Fruit fly (Drosophila melanogaster) whole organism, embryonic: Measurements from ENCODE around the gene CG3457.
A peak's percentile ranks its signal among the peaks of the same experiment; 100 is the strongest.

Experiments
- CG10267 ChIP-seq: fragments of 200-800 bp; sonication (Bioruptor generic); optimal IDR thresholded peaks from 2 replicates; lab custom pipeline; 2018; ENCODE audit warnings: missing biosample characterization, mild to moderate bottlenecking, missing genetic modification characterization, moderate library complexity
- CG10321 ChIP-seq: fragments of 200-800 bp; sonication (Bioruptor generic); IDR thresholded peaks from 2 replicates; pipeline ENCODE4 v1.3.6; 2022; ENCODE audit warnings: missing biosample characterization, missing genetic modification characterization
- CG10366 ChIP-seq: fragments of 200-800 bp; sonication (Bioruptor generic); IDR thresholded peaks from 2 replicates; pipeline ENCODE4 v1.3.6; 2022; ENCODE audit warnings: missing biosample characterization, missing genetic modification characterization
- CG10543 ChIP-seq: fragments of 200-800 bp; sonication (Bioruptor generic); optimal IDR thresholded peaks from 3 replicates; lab custom pipeline; 2017; ENCODE audit warnings: missing biosample characterization, mild to moderate bottlenecking, missing genetic modification characterization, moderate library complexity
- CG14965 ChIP-seq: fragments of 200-800 bp; sonication (Bioruptor generic); optimal IDR thresholded peaks from 2 replicates; lab custom pipeline; 2016; ENCODE audit warnings: missing biosample characterization, missing genetic modification characterization, borderline replicate concordance
- CG15479 ChIP-seq: fragments of 200-800 bp; sonication (Bioruptor generic); optimal IDR thresholded peaks from 3 replicates; lab custom pipeline; 2019; ENCODE audit warnings: missing biosample characterization, mild to moderate bottlenecking, missing genetic modification characterization, moderate library complexity
- CG16779 ChIP-seq: fragments of 200-800 bp; sonication (Bioruptor generic); IDR thresholded peaks from 2 replicates; pipeline ENCODE4 v1.3.6; 2022; ENCODE audit warnings: missing biosample characterization, missing genetic modification characterization
- CG17829 ChIP-seq: fragments of 200-800 bp; optimal IDR thresholded peaks from 2 replicates; lab custom pipeline; 2019; ENCODE audit warnings: missing biosample characterization, mild to moderate bottlenecking, missing genetic modification characterization, moderate library complexity
- CG17912 ChIP-seq: fragments of 200-800 bp; sonication (Bioruptor generic); optimal IDR thresholded peaks from 2 replicates; lab custom pipeline; 2018; ENCODE audit warnings: missing biosample characterization, mild to moderate bottlenecking, missing genetic modification characterization
- CG2116 ChIP-seq: fragments of 200-800 bp; sonication (Bioruptor generic); optimal IDR thresholded peaks from 3 replicates; lab custom pipeline; 2018; ENCODE audit warnings: missing biosample characterization, mild to moderate bottlenecking, missing genetic modification characterization
- CG2199 ChIP-seq: fragments of 200-800 bp; sonication (Bioruptor generic); IDR thresholded peaks from 3 replicates; pipeline ENCODE4 v1.3.6; 2022; ENCODE audit warnings: missing biosample characterization, missing genetic modification characterization
- CG32532 ChIP-seq: fragments of 200-800 bp; sonication (Bioruptor generic); IDR thresholded peaks from 2 replicates; pipeline ENCODE4 v1.3.6; 2022; ENCODE audit warnings: missing biosample characterization, missing genetic modification characterization
- CG3281 ChIP-seq: fragments of 200-800 bp; sonication (Bioruptor generic); optimal IDR thresholded peaks from 3 replicates; lab custom pipeline; 2017; ENCODE audit warnings: missing biosample characterization, mild to moderate bottlenecking, missing genetic modification characterization
- CG34422 ChIP-seq: fragments of 200-800 bp; sonication (Bioruptor generic); IDR thresholded peaks from 3 replicates; pipeline ENCODE4 v1.3.6; 2022; ENCODE audit warnings: missing biosample characterization, missing genetic modification characterization
- CG3995 ChIP-seq: fragments of 200-800 bp; sonication (Bioruptor generic); optimal IDR thresholded peaks from 3 replicates; lab custom pipeline; 2016; ENCODE audit warnings: missing biosample characterization, missing genetic modification characterization
- CG4328 ChIP-seq: fragments of 200-800 bp; sonication (Bioruptor generic); optimal IDR thresholded peaks from 3 replicates; lab custom pipeline; 2017; ENCODE audit warnings: missing biosample characterization, missing genetic modification reagents, missing genetic modification characterization
- CG7357 ChIP-seq: fragments of 200-800 bp; sonication (Bioruptor generic); IDR thresholded peaks from 3 replicates; pipeline ENCODE4 v1.3.6; 2022; ENCODE audit warnings: missing biosample characterization, missing genetic modification characterization
- CG7556 ChIP-seq: fragments of 200-800 bp; sonication (Bioruptor generic); optimal IDR thresholded peaks from 2 replicates; lab custom pipeline; 2017; ENCODE audit warnings: missing biosample characterization, mild to moderate bottlenecking, missing genetic modification characterization
- Deaf1 ChIP-seq: fragments of 200-800 bp; optimal IDR thresholded peaks from 3 replicates; lab custom pipeline; 2019; ENCODE audit warnings: missing biosample characterization, mild to moderate bottlenecking, missing genetic modification characterization, moderate library complexity
- Dp ChIP-seq: fragments of 200-800 bp; sonication (Bioruptor generic); optimal IDR thresholded peaks from 2 replicates; lab custom pipeline; 2018; ENCODE audit warnings: missing biosample characterization, mild to moderate bottlenecking, missing genetic modification characterization, moderate library complexity
- Fer1 ChIP-seq: fragments of 200-800 bp; sonication (Bioruptor generic); optimal IDR thresholded peaks from 2 replicates; lab custom pipeline; 2017; ENCODE audit warnings: missing biosample characterization, mild to moderate bottlenecking, missing genetic modification characterization
- Fer3 ChIP-seq: fragments of 200-800 bp; sonication (Bioruptor generic); optimal IDR thresholded peaks from 2 replicates; lab custom pipeline; 2018; ENCODE audit warnings: missing biosample characterization, mild to moderate bottlenecking, missing genetic modification characterization, moderate library complexity
- Gug ChIP-seq: fragments of 200-800 bp; sonication (Bioruptor generic); IDR thresholded peaks from 4 replicates; pipeline ENCODE4 v1.3.6; 2022; ENCODE audit warnings: missing biosample characterization, missing genetic modification characterization
- Hmr ChIP-seq: fragments of 200-800 bp; sonication (Bioruptor generic); optimal IDR thresholded peaks from 3 replicates; lab custom pipeline; 2017; ENCODE audit warnings: mild to moderate bottlenecking, missing biosample characterization, missing genetic modification reagents, missing genetic modification characterization
- Hr3 ChIP-seq: fragments of 200-800 bp; sonication (Bioruptor generic); optimal IDR thresholded peaks from 3 replicates; lab custom pipeline; 2016; ENCODE audit warnings: missing biosample characterization, missing genetic modification characterization
- Kr ChIP-seq: fragments of 200-800 bp; sonication (Bioruptor generic); optimal IDR thresholded peaks from 2 replicates; lab custom pipeline; 2017; ENCODE audit warnings: missing biosample characterization, mild to moderate bottlenecking, missing genetic modification characterization
- Lhr ChIP-seq: fragments of 200-800 bp; sonication (Bioruptor generic); optimal IDR thresholded peaks from 3 replicates; lab custom pipeline; 2017; ENCODE audit warnings: mild to moderate bottlenecking, missing biosample characterization, missing genetic modification reagents, missing genetic modification characterization
- Med ChIP-seq: fragments of 200-800 bp; sonication (Bioruptor generic); peaks from one replicate; lab custom pipeline; 2016; ENCODE audit warnings: missing biosample characterization, missing genetic modification characterization, mild to moderate bottlenecking, inconsistent platforms, moderate library complexity
- Mes4 ChIP-seq: fragments of 200-800 bp; sonication (Bioruptor generic); optimal IDR thresholded peaks from 2 replicates; lab custom pipeline; 2016; ENCODE audit warnings: missing biosample characterization, missing genetic modification characterization
- Nf-YB ChIP-seq: fragments of 200-800 bp; sonication (Bioruptor generic); optimal IDR thresholded peaks from 3 replicates; lab custom pipeline; 2019; ENCODE audit warnings: missing biosample characterization, mild to moderate bottlenecking, missing genetic modification characterization, moderate library complexity
- Nf-YC ChIP-seq: fragments of 200-800 bp; optimal IDR thresholded peaks from 3 replicates; lab custom pipeline; 2019; ENCODE audit warnings: missing biosample characterization, mild to moderate bottlenecking, missing genetic modification characterization, moderate library complexity
- Six4 ChIP-seq: fragments of 200-800 bp; sonication (Bioruptor generic); optimal IDR thresholded peaks from 2 replicates; lab custom pipeline; 2016; ENCODE audit warnings: missing biosample characterization, missing genetic modification characterization
- Sox100B ChIP-seq: fragments of 200-800 bp; sonication (Bioruptor generic); optimal IDR thresholded peaks from 3 replicates; lab custom pipeline; 2018; ENCODE audit warnings: missing biosample characterization, mild to moderate bottlenecking, missing genetic modification characterization
- Stat92E ChIP-seq, 3 experiments: fragments of >200 bp in 2 of 3; fragments of 200-800 bp in 1 of 3; sonication (Bioruptor generic) in 1 of 3; optimal IDR thresholded peaks; 2 replicates each; lab custom pipeline; 2017 to 2019; ENCODE audit warnings: missing biosample characterization in 3 of 3, missing genetic modification characterization in 3 of 3, mild to moderate bottlenecking in 1 of 3, moderate library complexity in 1 of 3
- Usf ChIP-seq: fragments of 200-800 bp; sonication (Bioruptor generic); optimal IDR thresholded peaks from 2 replicates; lab custom pipeline; 2017; ENCODE audit warnings: missing genotype, missing biosample characterization, missing genetic modification characterization
- Xrp1 ChIP-seq: fragments of 200-800 bp; sonication (Bioruptor generic); IDR thresholded peaks from 2 replicates; pipeline ENCODE4 v1.3.6; 2022; ENCODE audit warnings: missing biosample characterization, missing genetic modification characterization
- ac ChIP-seq: fragments of 200-800 bp; sonication (Bioruptor generic); optimal IDR thresholded peaks from 3 replicates; lab custom pipeline; 2017; ENCODE audit warnings: missing biosample characterization, mild to moderate bottlenecking, missing genetic modification characterization
- az2 ChIP-seq: fragments of 200-800 bp; sonication (Bioruptor generic); optimal IDR thresholded peaks from 3 replicates; lab custom pipeline; 2016; ENCODE audit warnings: missing biosample characterization, missing genetic modification characterization
- bbx ChIP-seq: fragments of 200-800 bp; sonication (Bioruptor generic); IDR thresholded peaks from 2 replicates; pipeline ENCODE4 v1.3.6; 2022; ENCODE audit warnings: missing biosample characterization, missing genetic modification characterization; ENCODE audit not compliant: partially characterized antibody
- cad ChIP-seq: fragments of >200 bp; optimal IDR thresholded peaks from 2 replicates; lab custom pipeline; 2017; ENCODE audit warnings: missing biosample characterization, missing genetic modification characterization
- crol ChIP-seq: fragments of 200-800 bp; sonication (Bioruptor generic); IDR thresholded peaks from 2 replicates; pipeline ENCODE4 v1.3.6; 2022; ENCODE audit warnings: missing biosample characterization, missing genetic modification characterization
- gsb ChIP-seq: fragments of 200-800 bp; sonication (Bioruptor generic); IDR thresholded peaks from 2 replicates; pipeline ENCODE4 v1.3.6; 2022; ENCODE audit warnings: missing biosample characterization, missing genetic modification characterization
- knrl ChIP-seq: fragments of 200-800 bp; sonication (Bioruptor generic); IDR thresholded peaks from 3 replicates; pipeline ENCODE4 v1.3.6; 2022; ENCODE audit warnings: missing biosample characterization, missing genetic modification characterization; ENCODE audit not compliant: partially characterized antibody
- pnt ChIP-seq: fragments of 200-800 bp; sonication (Bioruptor generic); optimal IDR thresholded peaks from 3 replicates; lab custom pipeline; 2016; ENCODE audit warnings: missing biosample characterization, missing genetic modification characterization
- pum ChIP-seq: fragments of 200-800 bp; sonication (Bioruptor generic); optimal IDR thresholded peaks from 2 replicates; lab custom pipeline; 2016; ENCODE audit warnings: missing biosample characterization, missing genetic modification characterization
- sens ChIP-seq: fragments of 200-800 bp; sonication (Bioruptor generic); peaks from one replicate; lab custom pipeline; 2016; ENCODE audit warnings: missing biosample characterization, missing genetic modification characterization
- sna ChIP-seq: fragments of 200-800 bp; sonication (Bioruptor generic); IDR thresholded peaks from 2 replicates; pipeline ENCODE4 v1.3.6; 2022; ENCODE audit warnings: missing biosample characterization, missing genetic modification characterization; ENCODE audit not compliant: partially characterized antibody
- sob ChIP-seq: fragments of 200-800 bp; sonication (Bioruptor generic); IDR thresholded peaks from 2 replicates; pipeline ENCODE4 v1.3.6; 2022; ENCODE audit warnings: missing biosample characterization, missing genetic modification characterization
- stwl ChIP-seq: fragments of 200-800 bp; sonication (Bioruptor generic); optimal IDR thresholded peaks from 3 replicates; lab custom pipeline; 2018; ENCODE audit warnings: missing biosample characterization, mild to moderate bottlenecking, missing genetic modification characterization, moderate library complexity
- z ChIP-seq: fragments of 200-800 bp; sonication (Bioruptor generic); IDR thresholded peaks from 3 replicates; pipeline ENCODE4 v1.3.6; 2022; ENCODE audit warnings: missing biosample characterization, missing genetic modification characterization
- zen ChIP-seq: fragments of 200-800 bp; sonication (Bioruptor generic); optimal IDR thresholded peaks from 3 replicates; lab custom pipeline; 2018; ENCODE audit warnings: missing biosample characterization, mild to moderate bottlenecking, missing genetic modification characterization, moderate library complexity

Gene CG3457

DNA sequence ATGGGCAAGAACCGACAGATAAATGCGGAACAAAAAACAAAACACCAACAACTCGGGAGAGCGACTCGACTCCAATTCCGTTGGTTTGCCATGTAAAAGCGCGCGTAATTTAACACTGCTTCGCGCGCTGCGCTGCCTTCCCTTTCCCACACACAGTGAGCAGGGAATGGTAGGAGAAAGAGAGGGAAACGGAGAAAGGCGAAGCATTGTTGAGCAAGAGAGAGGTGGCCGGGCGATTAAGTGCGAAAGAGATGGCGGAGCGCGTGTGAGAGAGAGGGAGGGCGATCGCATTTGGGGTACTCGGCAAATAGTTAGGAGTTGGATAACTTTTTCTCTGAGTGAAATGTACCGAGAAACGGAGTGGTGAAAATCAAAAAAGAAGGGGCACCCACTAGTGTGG lies 31.8 kb upstream of the CG3457 start (continued):
- no peak for TF ChIP-seq Sox100B (GFP tag; lab: Kevin White, UChicago)
- 0 out of 2 replicates have a peak, but pooled peaks have one; percentile 23 for TF ChIP-seq bbx (GFP tag; lab: Robert Waterston, UW)
- peak in 1 of 3 experiments; percentile 2 for TF ChIP-seq Stat92E (GFP tag; optimal IDR thresholded peaks at IDR 0.05; lab: Kevin White, UChicago)
- TF ChIP-seq az2, result no peak
- TF ChIP-seq Fer3 (tag; lab: Kevin White, UChicago), result no peak
- TF ChIP-seq pnt (GFP tag; lab: Kevin White, UChicago), result no peak
- peak; percentile 32 for TF ChIP-seq CG17829 (tag; lab: Kevin White, UChicago)
- peak; percentile 18 for TF ChIP-seq Fer1 (GFP tag; lab: Kevin White, UChicago)
- TF ChIP-seq CG15479 (GFP tag; lab: Kevin White, UChicago), result peak; percentile 50
- no peak for TF ChIP-seq Mes4 (GFP tag; lab: Kevin White, UChicago)
- TF ChIP-seq CG10366 (GFP tag; lab: Robert Waterston, UW), result no peak
- TF ChIP-seq CG3995 (GFP tag; lab: Kevin White, UChicago), result no peak
- TF ChIP-seq Kr (GFP tag; lab: Kevin White, UChicago), result no peak
- TF ChIP-seq Usf (GFP tag; lab: Kevin White, UChicago), result no peak
- no peak for TF ChIP-seq ac (GFP tag; lab: Kevin White, UChicago)
- no peak for TF ChIP-seq CG4328 (GFP tag; lab: Kevin White, UChicago)
- TF ChIP-seq Dp (GFP tag; lab: Kevin White, UChicago), result peak; percentile 65
- TF ChIP-seq CG14965 (GFP tag; lab: Kevin White, UChicago), result no peak
- peak; percentile 78 for TF ChIP-seq Nf-YC (tag; lab: Kevin White, UChicago)
- peak; percentile 24 for TF ChIP-seq Deaf1 (tag; lab: Kevin White, UChicago)
- TF ChIP-seq Med, result peak; percentile 53
- no peak for TF ChIP-seq cad (GFP tag; lab: Kevin White, UChicago)
- no peak for TF ChIP-seq CG17912 (GFP tag; lab: Kevin White, UChicago)
- no peak for TF ChIP-seq CG7556
- TF ChIP-seq CG2199 (GFP tag; lab: Robert Waterston, UW), result peak; percentile 76; the same call in 2 of the 3 replicates
- no peak for TF ChIP-seq CG3281 (GFP tag; lab: Kevin White, UChicago)
- 0 out of 2 replicates have a peak, but pooled peaks have one; percentile 8 for TF ChIP-seq Xrp1 (GFP tag; lab: Robert Waterston, UW)
- TF ChIP-seq crol (GFP tag; lab: Robert Waterston, UW), result peak; percentile 97
- TF ChIP-seq sna (GFP tag; lab: Robert Waterston, UW), result no peak
- TF ChIP-seq pum, result no peak
- peak; percentile 89 for TF ChIP-seq CG10321 (GFP tag; lab: Robert Waterston, UW)
- TF ChIP-seq CG2116 (GFP tag; lab: Kevin White, UChicago), result no peak
- TF ChIP-seq CG32532 (GFP tag; lab: Robert Waterston, UW), result no peak
- peak; percentile 20 for TF ChIP-seq CG10267
- TF ChIP-seq CG10543 (GFP tag; lab: Kevin White, UChicago), result no peak
- TF ChIP-seq Gug (GFP tag; lab: Robert Waterston, UW), result no peak
- no peak for TF ChIP-seq sob
- no peak for TF ChIP-seq CG16779 (GFP tag; lab: Robert Waterston, UW)
- TF ChIP-seq CG7357 (GFP tag; lab: Robert Waterston, UW), result no peak
- 0 out of 3 replicates have a peak, but pooled peaks have one; percentile 22 for TF ChIP-seq z (GFP tag; lab: Robert Waterston, UW)
- TF ChIP-seq Lhr (GFP tag; lab: Kevin White, UChicago), result no peak
- no peak for TF ChIP-seq knrl (GFP tag; lab: Robert Waterston, UW)
- no peak for TF ChIP-seq Hr3 (GFP tag; lab: Kevin White, UChicago)
- no peak for TF ChIP-seq Hmr (GFP tag; lab: Kevin White, UChicago)
- TF ChIP-seq CG34422 (GFP tag; lab: Robert Waterston, UW), result 0 out of 3 replicates have a peak, but pooled peaks have one; percentile 32
- TF ChIP-seq sens (GFP tag; lab: Kevin White, UChicago), result peak; percentile 76
- peak; percentile 43 for TF ChIP-seq Six4 (GFP tag; lab: Kevin White, UChicago)
- TF ChIP-seq zen, result no peak
- TF ChIP-seq Nf-YB (GFP tag; lab: Kevin White, UChicago), result peak; percentile 48
- peak; percentile 20 for TF ChIP-seq stwl (tag; lab: Kevin White, UChicago)
- no peak for TF ChIP-seq gsb (GFP tag; lab: Robert Waterston, UW)
